Fruit fly (Drosophila melanogaster) whole organism, embryonic: Measurements from ENCODE around the gene CG34176.

Experiments
- C15 ChIP-seq: fragments of 200-800 bp; sonication (Bioruptor generic); IDR thresholded peaks from 3 replicates; pipeline ENCODE4 v1.3.6; 2022; ENCODE audit warnings: missing biosample characterization, missing genetic modification characterization
- CG11695 ChIP-seq: fragments of 200-800 bp; sonication (Bioruptor generic); IDR thresholded peaks from 3 replicates; pipeline ENCODE4 v1.3.6; 2022; ENCODE audit warnings: missing biosample characterization, missing genetic modification characterization
- CG11696 ChIP-seq: fragments of 200-800 bp; sonication (Bioruptor generic); IDR thresholded peaks from 2 replicates; pipeline ENCODE4 v1.3.6; 2022; ENCODE audit warnings: missing biosample characterization, missing genetic modification characterization
- CG11723 ChIP-seq: fragments of 200-800 bp; sonication (Bioruptor generic); optimal IDR thresholded peaks from 2 replicates; lab custom pipeline; 2017; ENCODE audit warnings: missing biosample characterization, mild to moderate bottlenecking, missing genetic modification characterization
- CG12071 ChIP-seq: fragments of 200-800 bp; sonication (Bioruptor generic); optimal IDR thresholded peaks from 3 replicates; lab custom pipeline; 2018; ENCODE audit warnings: missing biosample characterization, mild to moderate bottlenecking, missing genetic modification characterization
- CG12659 ChIP-seq: fragments of 200-800 bp; sonication (Bioruptor generic); optimal IDR thresholded peaks from 3 replicates; lab custom pipeline; 2017; ENCODE audit warnings: mild to moderate bottlenecking, missing biosample characterization, missing genetic modification reagents, missing genetic modification characterization
- CG14050 ChIP-seq: fragments of 200-800 bp; sonication (Bioruptor generic); IDR thresholded peaks from 3 replicates; pipeline ENCODE4 v1.3.6; 2022; ENCODE audit warnings: missing biosample characterization, missing genetic modification characterization
- CG15011 ChIP-seq: fragments of 200-800 bp; sonication (Bioruptor generic); optimal IDR thresholded peaks from 3 replicates; lab custom pipeline; 2018; ENCODE audit warnings: missing biosample characterization, mild to moderate bottlenecking, missing genetic modification characterization
- CG17385 ChIP-seq: fragments of 200-800 bp; sonication (Bioruptor generic); optimal IDR thresholded peaks from 3 replicates; lab custom pipeline; 2018; ENCODE audit warnings: missing biosample characterization, mild to moderate bottlenecking, missing genetic modification characterization
- CG1832 ChIP-seq: fragments of 200-800 bp; sonication (Bioruptor generic); optimal IDR thresholded peaks from 2 replicates; lab custom pipeline; 2017; ENCODE audit warnings: missing biosample characterization, mild to moderate bottlenecking, missing genetic modification characterization, inconsistent platforms
- CG18619 ChIP-seq: fragments of 200-800 bp; sonication (Bioruptor generic); optimal IDR thresholded peaks from 3 replicates; lab custom pipeline; 2017; ENCODE audit warnings: missing biosample characterization, mild to moderate bottlenecking, missing genetic modification characterization
- CG2129 ChIP-seq: fragments of 200-800 bp; sonication (Bioruptor generic); IDR thresholded peaks from 2 replicates; pipeline ENCODE4 v1.3.6; 2022; ENCODE audit warnings: missing biosample characterization, missing genetic modification characterization; ENCODE audit not compliant: partially characterized antibody
- CG2678 ChIP-seq: fragments of 200-800 bp; sonication (Bioruptor generic); optimal IDR thresholded peaks from 3 replicates; lab custom pipeline; 2019; ENCODE audit warnings: missing biosample characterization, mild to moderate bottlenecking, missing genetic modification characterization, moderate library complexity
- CG3995 ChIP-seq: fragments of 200-800 bp; sonication (Bioruptor generic); optimal IDR thresholded peaks from 3 replicates; lab custom pipeline; 2016; ENCODE audit warnings: missing biosample characterization, missing genetic modification characterization
- CG4730 ChIP-seq: fragments of 200-800 bp; sonication (Bioruptor generic); IDR thresholded peaks from 2 replicates; pipeline ENCODE4 v1.3.6; 2022; ENCODE audit warnings: missing biosample characterization, missing genetic modification characterization
- CG6654 ChIP-seq: fragments of 200-800 bp; sonication (Bioruptor generic); optimal IDR thresholded peaks from 2 replicates; lab custom pipeline; 2017; ENCODE audit warnings: missing biosample characterization, mild to moderate bottlenecking, missing genetic modification characterization
- CG6791 ChIP-seq: fragments of 200-800 bp; sonication (Bioruptor generic); IDR thresholded peaks from 3 replicates; pipeline ENCODE4 v1.3.6; 2022; ENCODE audit warnings: missing biosample characterization, missing genetic modification characterization; ENCODE audit not compliant: partially characterized antibody
- CG7372 ChIP-seq: fragments of 200-800 bp; sonication (Bioruptor generic); IDR thresholded peaks from 2 replicates; pipeline ENCODE4 v1.3.6; 2022; ENCODE audit warnings: missing biosample characterization, missing genetic modification characterization
- CG7556 ChIP-seq: fragments of 200-800 bp; sonication (Bioruptor generic); optimal IDR thresholded peaks from 2 replicates; lab custom pipeline; 2017; ENCODE audit warnings: missing biosample characterization, mild to moderate bottlenecking, missing genetic modification characterization
- CG7839 ChIP-seq: fragments of 200-800 bp; sonication (Bioruptor generic); optimal IDR thresholded peaks from 3 replicates; lab custom pipeline; 2018; ENCODE audit warnings: missing biosample characterization, mild to moderate bottlenecking, missing genetic modification characterization, moderate library complexity
- CHES-1-like ChIP-seq: fragments of 200-800 bp; sonication (Bioruptor generic); optimal IDR thresholded peaks from 2 replicates; lab custom pipeline; 2016; ENCODE audit warnings: missing biosample characterization, missing genetic modification characterization
- D19A ChIP-seq: fragments of 200-800 bp; optimal IDR thresholded peaks from 3 replicates; lab custom pipeline; 2019; ENCODE audit warnings: missing biosample characterization, mild to moderate bottlenecking, missing genetic modification characterization, moderate library complexity
- Gug ChIP-seq: fragments of 200-800 bp; sonication (Bioruptor generic); IDR thresholded peaks from 4 replicates; pipeline ENCODE4 v1.3.6; 2022; ENCODE audit warnings: missing biosample characterization, missing genetic modification characterization
- HHEX ChIP-seq: fragments of 200-800 bp; sonication (Bioruptor generic); optimal IDR thresholded peaks from 3 replicates; lab custom pipeline; 2017; ENCODE audit warnings: missing biosample characterization, mild to moderate bottlenecking, missing genetic modification characterization, missing genetic modification reagents
- Nf-YB ChIP-seq: fragments of 200-800 bp; sonication (Bioruptor generic); optimal IDR thresholded peaks from 3 replicates; lab custom pipeline; 2019; ENCODE audit warnings: missing biosample characterization, mild to moderate bottlenecking, missing genetic modification characterization, moderate library complexity
- NfI ChIP-seq: fragments of 200-800 bp; sonication (Bioruptor generic); optimal IDR thresholded peaks from 3 replicates; lab custom pipeline; 2018; ENCODE audit warnings: missing biosample characterization, mild to moderate bottlenecking, missing genetic modification characterization, moderate library complexity
- Scr ChIP-seq: fragments of 200-800 bp; sonication (Bioruptor generic); IDR thresholded peaks from 2 replicates; pipeline ENCODE4 v1.3.6; 2022; ENCODE audit warnings: missing biosample characterization, missing genetic modification characterization; ENCODE audit not compliant: partially characterized antibody
- Sry-β ChIP-seq: fragments of 200-800 bp; sonication (Bioruptor generic); optimal IDR thresholded peaks from 2 replicates; lab custom pipeline; 2018; ENCODE audit warnings: missing biosample characterization, mild to moderate bottlenecking, missing genetic modification characterization, moderate library complexity
- Xrp1 ChIP-seq: fragments of 200-800 bp; sonication (Bioruptor generic); IDR thresholded peaks from 2 replicates; pipeline ENCODE4 v1.3.6; 2022; ENCODE audit warnings: missing biosample characterization, missing genetic modification characterization
- ash1 ChIP-seq: fragments of 200-800 bp; sonication (Bioruptor generic); optimal IDR thresholded peaks from 2 replicates; lab custom pipeline; 2018; ENCODE audit warnings: missing biosample characterization, mild to moderate bottlenecking, missing genetic modification characterization
- bbx ChIP-seq: fragments of 200-800 bp; sonication (Bioruptor generic); IDR thresholded peaks from 2 replicates; pipeline ENCODE4 v1.3.6; 2022; ENCODE audit warnings: missing biosample characterization, missing genetic modification characterization; ENCODE audit not compliant: partially characterized antibody
- croc ChIP-seq: fragments of 200-800 bp; sonication (Bioruptor generic); conservative IDR thresholded peaks from 3 replicates; pipeline ENCODE4 v1.3.6; 2022; ENCODE audit warnings: missing biosample characterization, missing genetic modification characterization
- dpn ChIP-seq, 2 experiments: fragments of 200-800 bp; sonication (Bioruptor generic); optimal IDR thresholded peaks; 3 replicates each; lab custom pipeline; 2016; ENCODE audit warnings: missing biosample characterization in 2 of 2, missing genetic modification characterization in 2 of 2
- ewg ChIP-seq: fragments of 200-800 bp; sonication (Bioruptor generic); optimal IDR thresholded peaks from 3 replicates; lab custom pipeline; 2017; ENCODE audit warnings: mild to moderate bottlenecking, missing biosample characterization, missing genetic modification reagents, missing genetic modification characterization
- fd96Cb ChIP-seq: fragments of 200-800 bp; sonication (Bioruptor generic); optimal IDR thresholded peaks from 2 replicates; lab custom pipeline; 2018; ENCODE audit warnings: missing biosample characterization, mild to moderate bottlenecking, missing genetic modification characterization, moderate library complexity
- gcm ChIP-seq: fragments of 200-800 bp; sonication (Bioruptor generic); optimal IDR thresholded peaks from 2 replicates; lab custom pipeline; 2019; ENCODE audit warnings: missing biosample characterization, mild to moderate bottlenecking, missing genetic modification characterization, moderate library complexity
- inv ChIP-seq: fragments of 200-800 bp; sonication (Bioruptor generic); IDR thresholded peaks from 2 replicates; pipeline ENCODE4 v1.3.6; 2022; ENCODE audit warnings: missing biosample characterization, missing genetic modification characterization; ENCODE audit not compliant: partially characterized antibody
- odd ChIP-seq: fragments of 200-800 bp; sonication (Bioruptor generic); optimal IDR thresholded peaks from 2 replicates; lab custom pipeline; 2017; ENCODE audit warnings: missing biosample characterization, mild to moderate bottlenecking, missing genetic modification characterization
- org-1 ChIP-seq: fragments of 200-800 bp; sonication (Bioruptor generic); optimal IDR thresholded peaks from 2 replicates; lab custom pipeline; 2017; ENCODE audit warnings: missing biosample characterization, missing genetic modification characterization
- peb ChIP-seq: fragments of 200-800 bp; sonication (Bioruptor generic); IDR thresholded peaks from 2 replicates; pipeline ENCODE4 v1.3.6; 2022; ENCODE audit warnings: missing biosample characterization, missing genetic modification characterization
- phol ChIP-seq: fragments of 200-800 bp; sonication (Bioruptor generic); optimal IDR thresholded peaks from 3 replicates; lab custom pipeline; 2018; ENCODE audit warnings: missing biosample characterization, mild to moderate bottlenecking, missing genetic modification characterization, moderate library complexity
- pita ChIP-seq: fragments of 200-800 bp; sonication (Bioruptor generic); optimal IDR thresholded peaks from 2 replicates; lab custom pipeline; 2017; ENCODE audit warnings: missing biosample characterization, mild to moderate bottlenecking, missing genetic modification characterization
- schlank ChIP-seq: fragments of 200-800 bp; sonication (Bioruptor generic); optimal IDR thresholded peaks from 2 replicates; lab custom pipeline; 2018; ENCODE audit warnings: missing biosample characterization, mild to moderate bottlenecking, missing genetic modification characterization
- sim ChIP-seq: fragments of 200-800 bp; sonication (Bioruptor generic); IDR thresholded peaks from 2 replicates; pipeline ENCODE4 v1.3.6; 2022; ENCODE audit warnings: missing biosample characterization, missing genetic modification characterization
- sima ChIP-seq: fragments of 200-800 bp; sonication (Bioruptor generic); optimal IDR thresholded peaks from 2 replicates; lab custom pipeline; 2016; ENCODE audit warnings: missing biosample characterization, missing genetic modification characterization
- slp2 ChIP-seq: fragments of 200-800 bp; sonication (Bioruptor generic); optimal IDR thresholded peaks from 2 replicates; lab custom pipeline; 2016; ENCODE audit warnings: missing biosample characterization, missing genetic modification characterization
- ssp ChIP-seq: fragments of 200-800 bp; sonication (Bioruptor generic); IDR thresholded peaks from 2 replicates; pipeline ENCODE4 v1.3.6; 2022; ENCODE audit warnings: missing biosample characterization, missing genetic modification characterization
- ttk ChIP-seq: fragments of 200-800 bp; sonication (Bioruptor generic); IDR thresholded peaks from 2 replicates; pipeline ENCODE4 v2.1.2; 2022; ENCODE audit warnings: missing biosample characterization, missing genetic modification characterization
- yki ChIP-seq: fragments of >200 bp; optimal IDR thresholded peaks from 3 replicates; lab custom pipeline; 2018

Gene CG34176

DNA sequence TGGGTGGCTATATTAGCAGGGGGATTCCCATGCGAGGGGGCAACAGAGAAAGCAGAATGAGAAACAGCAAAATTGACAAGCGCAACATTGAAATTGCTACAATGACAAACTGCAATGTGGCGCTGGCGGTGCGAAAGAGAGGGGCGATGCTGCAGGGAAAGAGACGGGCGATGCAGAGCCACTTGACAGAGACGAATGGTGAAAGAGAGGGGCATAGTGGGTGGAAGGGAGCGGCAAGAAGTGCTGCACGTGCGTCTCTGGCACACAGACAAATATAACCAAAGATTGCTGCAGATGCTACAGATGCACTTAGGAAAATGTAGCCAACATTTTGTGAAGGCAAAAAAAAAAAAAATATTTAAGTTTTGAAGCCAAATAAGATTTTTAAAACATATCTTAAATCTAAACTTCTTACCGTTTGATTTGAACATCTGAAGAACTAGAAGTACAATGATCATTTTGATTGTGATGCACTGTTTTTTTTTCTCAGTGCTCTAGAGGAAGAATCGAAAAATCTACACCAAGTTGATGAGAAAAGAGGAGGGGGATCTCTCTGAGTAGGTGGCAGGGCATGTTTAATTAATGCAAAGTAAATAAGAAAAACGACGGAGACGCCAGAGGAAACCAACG lies 41.4 kb downstream of the CG34176 start (continued):
- no peak for TF ChIP-seq pita (GFP tag; lab: Kevin White, UChicago)
- TF ChIP-seq Gug: no peak
- TF ChIP-seq sima (GFP tag; lab: Kevin White, UChicago): peak; percentile 5
- TF ChIP-seq ttk (GFP tag; lab: Robert Waterston, UW): peak; percentile 53; the same call in 1 of the 2 replicates
- TF ChIP-seq CG12659 (GFP tag; lab: Kevin White, UChicago): peak; percentile 7
- TF ChIP-seq CG14050 (GFP tag; lab: Robert Waterston, UW): peak; percentile 45; the same call in 1 of the 3 replicates
- TF ChIP-seq CG7372 (GFP tag; lab: Robert Waterston, UW): peak; percentile 28; the same call in 1 of the 2 replicates
- TF ChIP-seq peb (GFP tag; lab: Robert Waterston, UW): peak; percentile 59
- peak; percentile 38 for TF ChIP-seq Nf-YB
- no peak for TF ChIP-seq CG3995 (GFP tag; lab: Kevin White, UChicago)
- TF ChIP-seq Xrp1 (GFP tag; lab: Robert Waterston, UW): peak; percentile 87
- no peak for TF ChIP-seq inv (GFP tag; lab: Robert Waterston, UW)
- no peak for TF ChIP-seq Scr (GFP tag; lab: Robert Waterston, UW)
- peak; percentile 67 for TF ChIP-seq CG2678 (tag; lab: Kevin White, UChicago)
- TF ChIP-seq ash1: no peak
- TF ChIP-seq gcm (GFP tag; lab: Kevin White, UChicago): peak; percentile 50
- peak; percentile 79 for TF ChIP-seq croc (GFP tag; lab: Robert Waterston, UW)
- peak; percentile 58 for TF ChIP-seq ewg (GFP tag; lab: Kevin White, UChicago)
- TF ChIP-seq CG6654 (GFP tag; lab: Kevin White, UChicago): peak; percentile 26
- peak; percentile 65 for TF ChIP-seq CG7556
- TF ChIP-seq CG7839 (tag; lab: Kevin White, UChicago): peak; percentile 63
- no peak for TF ChIP-seq C15
- TF ChIP-seq sim (GFP tag; lab: Robert Waterston, UW): 0 out of 2 replicates have a peak, but pooled peaks have one; percentile 42
- TF ChIP-seq org-1 (GFP tag; lab: Kevin White, UChicago): peak; percentile 2
- TF ChIP-seq CG11696 (GFP tag; lab: Robert Waterston, UW): no peak
- TF ChIP-seq CG15011 (GFP tag; lab: Kevin White, UChicago): no peak
- TF ChIP-seq fd96Cb (tag; lab: Kevin White, UChicago): peak; percentile 53
- TF ChIP-seq CG1832 (GFP tag; lab: Kevin White, UChicago): peak; percentile 69
- TF ChIP-seq CG4730 (GFP tag; lab: Robert Waterston, UW): peak; percentile 34; the same call in 1 of the 2 replicates
- no peak for TF ChIP-seq bbx (GFP tag; lab: Robert Waterston, UW)
- TF ChIP-seq CG12071 (GFP tag; lab: Kevin White, UChicago): no peak
- TF ChIP-seq CHES-1-like (GFP tag; lab: Kevin White, UChicago): no peak
- peak; percentile 77 for TF ChIP-seq phol (tag; lab: Kevin White, UChicago)
- TF ChIP-seq yki (lab: Kevin White, UChicago): no peak
- no peak for TF ChIP-seq schlank (tag; lab: Kevin White, UChicago)
- no peak for TF ChIP-seq odd (GFP tag; lab: Kevin White, UChicago)
- TF ChIP-seq ssp (GFP tag; lab: Robert Waterston, UW): peak; percentile 52
- TF ChIP-seq HHEX (GFP tag; lab: Kevin White, UChicago): peak; percentile 16
- no peak for TF ChIP-seq NfI
- TF ChIP-seq CG18619: no peak
- TF ChIP-seq Sry-β (GFP tag; lab: Kevin White, UChicago): no peak
- peak; percentile 34 to 49 for TF ChIP-seq dpn (GFP tag; optimal IDR thresholded peaks at IDR 0.05; lab: Kevin White, UChicago)
- TF ChIP-seq CG2129 (GFP tag; lab: Robert Waterston, UW): no peak
- peak; percentile 67; the same call in 2 of the 3 replicates for TF ChIP-seq CG11695 (GFP tag; lab: Robert Waterston, UW)
- peak; percentile 66 for TF ChIP-seq D19A (tag; lab: Kevin White, UChicago)
- TF ChIP-seq slp2 (GFP tag; lab: Kevin White, UChicago): peak; percentile 25
- TF ChIP-seq CG17385 (GFP tag; lab: Kevin White, UChicago): peak; percentile 57
- no peak for TF ChIP-seq CG6791 (GFP tag; lab: Robert Waterston, UW)
- TF ChIP-seq CG11723 (GFP tag; lab: Kevin White, UChicago): no peak
